Worm (Caenorhabditis elegans) whole organism, L4/young adult: Measurements from ENCODE around the gene T07A9.15.

Experiments used
- W03F9.2 ChIP-seq: fragments of 150-350 bp; optimal IDR thresholded peaks from 2 replicates; lab custom pipeline; 2014; ENCODE audit warnings: missing biosample characterization, missing genetic modification characterization
- him-1 ChIP-seq: sonication (generic microtip); optimal IDR thresholded peaks from 2 replicates; lab custom pipeline; 2016; ENCODE audit warnings: missing genotype, missing genetic modification reagents, missing genetic modification characterization, missing compliant biosample characterization

DNA sequence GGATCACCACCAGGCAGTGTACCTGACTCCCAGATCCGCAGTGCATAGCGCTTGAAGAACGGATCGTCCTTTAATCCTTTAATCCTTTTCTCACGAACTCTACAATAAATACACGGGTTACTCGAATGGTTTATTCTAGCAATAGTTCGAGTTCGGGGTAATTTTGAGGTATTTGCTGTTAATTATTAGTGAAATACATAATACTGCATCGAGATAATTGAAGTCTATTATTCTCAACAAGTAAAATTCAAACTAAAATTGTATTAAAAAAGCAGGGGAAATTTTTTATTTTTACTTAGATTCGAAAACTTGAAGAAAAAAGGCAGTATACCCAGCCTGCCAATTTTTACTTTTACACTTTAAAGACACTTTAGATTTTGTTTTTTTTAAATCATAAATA is 16.6 kb upstream of the T07A9.15 start, which contains the start of gene kgb-1:
- TF ChIP-seq him-1 (tag; lab: Kevin White, UChicago) = no peak
- TF ChIP-seq W03F9.2 (tag; lab: Kevin White, UChicago) = no peak
